Fruit fly (Drosophila melanogaster) whole organism, embryonic: ENCODE results near the gene CtBP.

Experiments
- Atf3 ChIP-seq: fragments of 200-800 bp; sonication (Bioruptor generic); optimal IDR thresholded peaks from 3 replicates; lab custom pipeline; 2016; ENCODE audit warnings: missing biosample characterization, missing genetic modification characterization
- Atf6 ChIP-seq: fragments of 200-800 bp; sonication (Bioruptor generic); IDR thresholded peaks from 2 replicates; pipeline ENCODE4 v1.3.6; 2022; ENCODE audit warnings: missing biosample characterization, missing genetic modification characterization
- Bgb ChIP-seq: fragments of 200-800 bp; sonication (Bioruptor generic); IDR thresholded peaks from 2 replicates; pipeline ENCODE4 v1.3.6; 2022; ENCODE audit warnings: missing biosample characterization, missing genetic modification characterization; ENCODE audit not compliant: partially characterized antibody
- CG10321 ChIP-seq: fragments of 200-800 bp; sonication (Bioruptor generic); IDR thresholded peaks from 2 replicates; pipeline ENCODE4 v1.3.6; 2022; ENCODE audit warnings: missing biosample characterization, missing genetic modification characterization
- CG11695 ChIP-seq: fragments of 200-800 bp; sonication (Bioruptor generic); IDR thresholded peaks from 3 replicates; pipeline ENCODE4 v1.3.6; 2022; ENCODE audit warnings: missing biosample characterization, missing genetic modification characterization
- CG12299 ChIP-seq: fragments of 200-800 bp; sonication (Bioruptor generic); optimal IDR thresholded peaks from 2 replicates; lab custom pipeline; 2018; ENCODE audit warnings: missing biosample characterization, mild to moderate bottlenecking, missing genetic modification characterization
- CG12744 ChIP-seq: fragments of 200-800 bp; sonication (Bioruptor generic); optimal IDR thresholded peaks from 2 replicates; lab custom pipeline; 2016; ENCODE audit warnings: missing biosample characterization, missing genetic modification characterization
- CG14667 ChIP-seq: fragments of 200-800 bp; sonication (Bioruptor generic); IDR thresholded peaks from 2 replicates; pipeline ENCODE4 v1.3.6; 2022; ENCODE audit warnings: missing biosample characterization, missing genetic modification characterization
- CG1647 ChIP-seq: fragments of 200-800 bp; sonication (Bioruptor generic); optimal IDR thresholded peaks from 3 replicates; lab custom pipeline; 2016; ENCODE audit warnings: missing biosample characterization, missing genetic modification characterization
- CG16863 ChIP-seq: fragments of 200-800 bp; sonication (Bioruptor generic); optimal IDR thresholded peaks from 3 replicates; lab custom pipeline; 2016; ENCODE audit warnings: missing biosample characterization, missing genetic modification characterization
- CG17328 ChIP-seq: fragments of 200-800 bp; sonication (Bioruptor generic); IDR thresholded peaks from 2 replicates; pipeline ENCODE4 v1.3.6; 2022; ENCODE audit warnings: missing biosample characterization, missing genetic modification characterization
- CG17359 ChIP-seq: fragments of 200-800 bp; sonication (Bioruptor generic); optimal IDR thresholded peaks from 3 replicates; lab custom pipeline; 2018; ENCODE audit warnings: missing biosample characterization, mild to moderate bottlenecking, missing genetic modification characterization, moderate library complexity
- CG17385 ChIP-seq: fragments of 200-800 bp; sonication (Bioruptor generic); optimal IDR thresholded peaks from 3 replicates; lab custom pipeline; 2018; ENCODE audit warnings: missing biosample characterization, mild to moderate bottlenecking, missing genetic modification characterization
- CG17568 ChIP-seq: fragments of 200-800 bp; sonication (Bioruptor generic); optimal IDR thresholded peaks from 2 replicates; lab custom pipeline; 2018; ENCODE audit warnings: missing biosample characterization, mild to moderate bottlenecking, missing genetic modification characterization, moderate library complexity
- CG2875 ChIP-seq: fragments of 200-800 bp; sonication (Bioruptor generic); optimal IDR thresholded peaks from 2 replicates; lab custom pipeline; 2017; ENCODE audit warnings: missing biosample characterization, mild to moderate bottlenecking, missing genetic modification characterization, missing genetic modification reagents
- CG4404 ChIP-seq: fragments of 200-800 bp; sonication (Bioruptor generic); IDR thresholded peaks from 2 replicates; pipeline ENCODE4 v1.3.6; 2022; ENCODE audit warnings: missing biosample characterization, missing genetic modification characterization
- CG6689 ChIP-seq: fragments of 200-800 bp; sonication (Bioruptor generic); IDR thresholded peaks from 2 replicates; pipeline ENCODE4 v1.3.6; 2022; ENCODE audit warnings: missing biosample characterization, missing genetic modification characterization
- CG9437 ChIP-seq: fragments of 200-800 bp; sonication (Bioruptor generic); optimal IDR thresholded peaks from 2 replicates; lab custom pipeline; 2018; ENCODE audit warnings: missing biosample characterization, mild to moderate bottlenecking, missing genetic modification characterization
- CG9932 ChIP-seq: fragments of 200-800 bp; sonication (Bioruptor generic); IDR thresholded peaks from 2 replicates; pipeline ENCODE4 v1.3.6; 2022; ENCODE audit warnings: missing biosample characterization, missing genetic modification characterization
- CrebB ChIP-seq: fragments of 200-800 bp; sonication (Bioruptor generic); optimal IDR thresholded peaks from 3 replicates; lab custom pipeline; 2018; ENCODE audit warnings: missing biosample characterization, mild to moderate bottlenecking, missing genetic modification characterization
- Dbx ChIP-seq: fragments of 200-800 bp; sonication (Bioruptor generic); IDR thresholded peaks from 3 replicates; pipeline ENCODE4 v1.3.6; 2022; ENCODE audit warnings: missing biosample characterization, missing genetic modification characterization
- Dll ChIP-seq: fragments of 200-800 bp; sonication (Bioruptor generic); IDR thresholded peaks from 4 replicates; pipeline ENCODE4 v1.3.6; 2022; ENCODE audit warnings: missing biosample characterization, missing genetic modification characterization; ENCODE audit not compliant: partially characterized antibody
- Fer2 ChIP-seq: fragments of 200-800 bp; sonication (Bioruptor generic); optimal IDR thresholded peaks from 2 replicates; lab custom pipeline; 2018; ENCODE audit warnings: missing biosample characterization, mild to moderate bottlenecking, missing genetic modification characterization, moderate library complexity
- HLHmδ ChIP-seq: fragments of 200-800 bp; sonication (Bioruptor generic); optimal IDR thresholded peaks from 2 replicates; lab custom pipeline; 2018; ENCODE audit warnings: missing biosample characterization, mild to moderate bottlenecking, missing genetic modification characterization, moderate library complexity
- Hr3 ChIP-seq: fragments of 200-800 bp; sonication (Bioruptor generic); optimal IDR thresholded peaks from 3 replicates; lab custom pipeline; 2016; ENCODE audit warnings: missing biosample characterization, missing genetic modification characterization
- Mad ChIP-seq: fragments of 200-800 bp; sonication (Bioruptor generic); optimal IDR thresholded peaks from 2 replicates; lab custom pipeline; 2016; ENCODE audit warnings: missing biosample characterization, missing genetic modification characterization
- Oli ChIP-seq: fragments of 200-800 bp; sonication (Bioruptor generic); optimal IDR thresholded peaks from 2 replicates; lab custom pipeline; 2018; ENCODE audit warnings: missing biosample characterization, mild to moderate bottlenecking, missing genetic modification characterization, moderate library complexity
- Sox102F ChIP-seq: fragments of 200-800 bp; sonication (Bioruptor generic); optimal IDR thresholded peaks from 2 replicates; lab custom pipeline; 2018; ENCODE audit warnings: missing biosample characterization, mild to moderate bottlenecking, missing genetic modification characterization, moderate library complexity
- Sry-β ChIP-seq: fragments of 200-800 bp; sonication (Bioruptor generic); optimal IDR thresholded peaks from 2 replicates; lab custom pipeline; 2018; ENCODE audit warnings: missing biosample characterization, mild to moderate bottlenecking, missing genetic modification characterization, moderate library complexity
- amos ChIP-seq: fragments of 200-800 bp; sonication (Bioruptor generic); IDR thresholded peaks from 2 replicates; pipeline ENCODE4 v1.3.6; 2022; ENCODE audit warnings: missing biosample characterization, missing genetic modification characterization; ENCODE audit not compliant: partially characterized antibody
- ash1 ChIP-seq: fragments of 200-800 bp; sonication (Bioruptor generic); optimal IDR thresholded peaks from 2 replicates; lab custom pipeline; 2018; ENCODE audit warnings: missing biosample characterization, mild to moderate bottlenecking, missing genetic modification characterization
- chn ChIP-seq: fragments of 200-800 bp; sonication (Bioruptor generic); optimal IDR thresholded peaks from 2 replicates; lab custom pipeline; 2016; ENCODE audit warnings: missing biosample characterization, missing genetic modification characterization
- crc ChIP-seq: fragments of 200-800 bp; sonication (Bioruptor generic); optimal IDR thresholded peaks from 2 replicates; lab custom pipeline; 2016; ENCODE audit warnings: missing biosample characterization, missing genetic modification characterization
- disco-r ChIP-seq: fragments of 200-800 bp; sonication (Bioruptor generic); optimal IDR thresholded peaks from 2 replicates; lab custom pipeline; 2016; ENCODE audit warnings: missing biosample characterization, missing genetic modification characterization
- gfzf ChIP-seq: fragments of 200-800 bp; sonication (Bioruptor generic); optimal IDR thresholded peaks from 2 replicates; lab custom pipeline; 2016; ENCODE audit warnings: missing biosample characterization, mild to moderate bottlenecking, missing genetic modification characterization, moderate library complexity
- gt ChIP-seq: fragments of 200-800 bp; sonication (Bioruptor generic); IDR thresholded peaks from 2 replicates; pipeline ENCODE4 v1.3.6; 2022; ENCODE audit warnings: missing biosample characterization, missing genetic modification characterization
- hkb ChIP-seq, 2 experiments: fragments of 200-800 bp in 1 of 2; fragments of >200 bp in 1 of 2; sonication (Bioruptor generic) in 1 of 2; IDR thresholded peaks in 1 of 2; optimal IDR thresholded peaks in 1 of 2; 2 replicates each; pipeline versions ENCODE4 v1.3.6 to Lab custom; 2017 to 2022; ENCODE audit warnings: missing biosample characterization in 1 of 2, missing genetic modification characterization in 1 of 2
- hth ChIP-seq: fragments of >200 bp; optimal IDR thresholded peaks from 2 replicates; lab custom pipeline; 2017; ENCODE audit warnings: inconsistent platforms
- jing ChIP-seq: fragments of 200-800 bp; sonication (Bioruptor generic); optimal IDR thresholded peaks from 2 replicates; lab custom pipeline; 2018; ENCODE audit warnings: missing biosample characterization, mild to moderate bottlenecking, missing genetic modification characterization
- mirr ChIP-seq: fragments of 200-800 bp; sonication (Bioruptor generic); optimal IDR thresholded peaks from 3 replicates; lab custom pipeline; 2018; ENCODE audit warnings: missing biosample characterization, mild to moderate bottlenecking, missing genetic modification characterization
- nmo ChIP-seq: fragments of 200-800 bp; sonication (Bioruptor generic); optimal IDR thresholded peaks from 2 replicates; lab custom pipeline; 2018; ENCODE audit warnings: missing biosample characterization, mild to moderate bottlenecking, missing genetic modification characterization, moderate library complexity
- odd ChIP-seq: fragments of 200-800 bp; sonication (Bioruptor generic); optimal IDR thresholded peaks from 2 replicates; lab custom pipeline; 2017; ENCODE audit warnings: missing biosample characterization, mild to moderate bottlenecking, missing genetic modification characterization
- onecut ChIP-seq: fragments of 200-800 bp; sonication (Bioruptor generic); IDR thresholded peaks from 2 replicates; pipeline ENCODE4 v1.3.6; 2022; ENCODE audit warnings: missing biosample characterization, missing genetic modification characterization
- pan ChIP-seq, 4 experiments: fragments of >200 bp in 3 of 4; fragments of 200-800 bp in 1 of 4; sonication (Bioruptor generic) in 1 of 4; optimal IDR thresholded peaks in 3 of 4; IDR thresholded peaks in 1 of 4; 2 replicates each; pipeline versions ENCODE4 v1.3.6 to Lab custom; 2017 to 2022; ENCODE audit warnings: missing biosample characterization in 2 of 4, missing genetic modification characterization in 2 of 4, mixed read lengths in 1 of 4
- peb ChIP-seq: fragments of 200-800 bp; sonication (Bioruptor generic); IDR thresholded peaks from 2 replicates; pipeline ENCODE4 v1.3.6; 2022; ENCODE audit warnings: missing biosample characterization, missing genetic modification characterization
- pros ChIP-seq: fragments of 200-800 bp; sonication (Bioruptor generic); optimal IDR thresholded peaks from 3 replicates; lab custom pipeline; 2019; ENCODE audit warnings: missing biosample characterization, mild to moderate bottlenecking, missing genetic modification characterization, moderate library complexity
- psq ChIP-seq: fragments of 200-800 bp; sonication (Bioruptor generic); optimal IDR thresholded peaks from 2 replicates; lab custom pipeline; 2017; ENCODE audit warnings: missing biosample characterization, missing genetic modification characterization
- sd ChIP-seq: fragments of 200-800 bp; sonication (Bioruptor generic); optimal IDR thresholded peaks from 3 replicates; lab custom pipeline; 2018; ENCODE audit warnings: missing biosample characterization, mild to moderate bottlenecking, missing genetic modification characterization, moderate library complexity
- so ChIP-seq: fragments of 200-800 bp; sonication (Bioruptor generic); IDR thresholded peaks from 3 replicates; pipeline ENCODE4 v1.3.6; 2022; ENCODE audit warnings: missing biosample characterization, missing genetic modification characterization
- vfl ChIP-seq: fragments of 200-800 bp; sonication (Bioruptor generic); optimal IDR thresholded peaks from 2 replicates; lab custom pipeline; 2016; ENCODE audit warnings: missing biosample characterization, missing genetic modification characterization

The CtBP gene

DNA sequence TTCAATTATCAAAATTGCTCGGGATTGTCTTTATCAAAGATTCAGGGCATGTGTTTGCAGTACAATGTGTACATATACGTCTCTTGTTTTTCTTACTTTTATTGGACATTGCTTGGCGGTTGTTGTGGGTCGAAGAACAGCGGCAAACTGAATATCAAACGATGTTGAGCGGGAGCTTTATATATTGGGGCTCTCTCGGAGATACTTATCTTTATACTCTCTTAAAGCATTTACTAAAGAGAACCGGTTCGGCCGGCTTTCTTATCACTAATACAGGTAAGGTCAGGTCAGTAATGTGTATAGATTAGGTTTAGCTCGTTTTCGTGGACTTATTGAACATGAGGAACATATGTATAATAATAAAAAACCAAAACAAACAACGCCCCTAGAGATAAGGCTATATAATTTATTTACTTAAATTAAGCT is 39.9 kb downstream of the CtBP start, which contains the start of gene CG7966 (continued):
- no peak for TF ChIP-seq vfl (GFP tag; lab: Kevin White, UChicago)
- TF ChIP-seq HLHmδ (GFP tag; lab: Kevin White, UChicago): no peak
- TF ChIP-seq onecut (GFP tag; lab: Robert Waterston, UW): no peak; the same call in 1 of the 2 replicates
- no peak for TF ChIP-seq CG9437
- TF ChIP-seq Hr3 (GFP tag; lab: Kevin White, UChicago): no peak
- TF ChIP-seq amos (GFP tag; lab: Robert Waterston, UW): peak; percentile 26; the same call in 1 of the 2 replicates
- TF ChIP-seq CG16863 (GFP tag; lab: Kevin White, UChicago): no peak
- TF ChIP-seq Sry-β: no peak
- no peak for TF ChIP-seq CG1647 (GFP tag; lab: Kevin White, UChicago)
- peak; percentile 76 for TF ChIP-seq CG11695 (GFP tag; lab: Robert Waterston, UW)
- TF ChIP-seq Mad: no peak
- no peak for TF ChIP-seq CG9932 (GFP tag; lab: Robert Waterston, UW)
- TF ChIP-seq Bgb: peak; percentile 38; the same call in 1 of the 2 replicates
- TF ChIP-seq Oli (tag; lab: Kevin White, UChicago): no peak
- no peak for TF ChIP-seq CG10321 (GFP tag; lab: Robert Waterston, UW)
- no peak for TF ChIP-seq Fer2
- TF ChIP-seq mirr: peak; percentile 85
- no peak for TF ChIP-seq CG17359 (tag; lab: Kevin White, UChicago)
- no peak for TF ChIP-seq CrebB (tag; lab: Kevin White, UChicago)
- no peak for TF ChIP-seq disco-r (GFP tag; lab: Kevin White, UChicago)
- TF ChIP-seq Dbx (GFP tag; lab: Robert Waterston, UW): 0 out of 3 replicates have a peak, but pooled peaks have one; percentile 56
- TF ChIP-seq crc (GFP tag; lab: Kevin White, UChicago): no peak
- TF ChIP-seq Dll (GFP tag; lab: Robert Waterston, UW): no peak
- peak; percentile 2 for TF ChIP-seq odd (GFP tag; lab: Kevin White, UChicago)
- no peak for TF ChIP-seq ash1 (GFP tag; lab: Kevin White, UChicago)
- TF ChIP-seq Atf3 (GFP tag; lab: Kevin White, UChicago): no peak
- no peak for TF ChIP-seq jing (GFP tag; lab: Kevin White, UChicago)
- no peak for TF ChIP-seq pros (GFP tag; lab: Kevin White, UChicago)
- no peak for TF ChIP-seq CG17328 (GFP tag; lab: Robert Waterston, UW)
- TF ChIP-seq CG14667: no peak
- no peak for TF ChIP-seq pan (optimal IDR thresholded peaks at IDR 0.05; lab: Kevin White, UChicago)
- TF ChIP-seq pan (GFP tag; optimal IDR thresholded peaks at IDR 0.05 in 1 of 2, IDR thresholded peaks at IDR 0.05 in 1 of 2): no peak
- no peak for TF ChIP-seq CG12744 (GFP tag; lab: Kevin White, UChicago)
- TF ChIP-seq CG17385: peak; percentile 19
- TF ChIP-seq CG4404 (GFP tag; lab: Robert Waterston, UW): no peak
- TF ChIP-seq hth (lab: Kevin White, UChicago): no peak
- no peak for TF ChIP-seq hkb (optimal IDR thresholded peaks at IDR 0.05; lab: Kevin White, UChicago)
- TF ChIP-seq hkb (GFP tag; IDR thresholded peaks at IDR 0.05; lab: Robert Waterston, UW): 0 out of 2 replicates have a peak, but pooled peaks have one; percentile 49
- no peak for TF ChIP-seq chn
- no peak for TF ChIP-seq peb (GFP tag; lab: Robert Waterston, UW)
- peak; percentile 9 for TF ChIP-seq CG12299 (tag; lab: Kevin White, UChicago)
- no peak for TF ChIP-seq Sox102F (GFP tag; lab: Kevin White, UChicago)
- TF ChIP-seq gfzf (GFP tag; lab: Kevin White, UChicago): no peak
- no peak for TF ChIP-seq Atf6
- TF ChIP-seq nmo: no peak
- TF ChIP-seq CG2875 (GFP tag; lab: Kevin White, UChicago): no peak
- no peak for TF ChIP-seq psq (GFP tag; lab: Kevin White, UChicago)
- TF ChIP-seq so (GFP tag; lab: Robert Waterston, UW): no peak
- TF ChIP-seq sd (tag; lab: Kevin White, UChicago): peak; percentile 20
- TF ChIP-seq gt (GFP tag; lab: Robert Waterston, UW): no peak
- no peak for TF ChIP-seq CG6689 (GFP tag; lab: Robert Waterston, UW)
- TF ChIP-seq CG17568 (GFP tag; lab: Kevin White, UChicago): no peak
